Fruit fly (Drosophila melanogaster) whole organism, embryonic: ENCODE data around the gene Rbbp5.

Experiments used
- Antp ChIP-seq: fragments of 200-800 bp; sonication (Bioruptor generic); optimal IDR thresholded peaks from 3 replicates; lab custom pipeline; 2016; ENCODE audit warnings: missing biosample characterization, missing genetic modification characterization
- Atf3 ChIP-seq: fragments of 200-800 bp; sonication (Bioruptor generic); optimal IDR thresholded peaks from 3 replicates; lab custom pipeline; 2016; ENCODE audit warnings: missing biosample characterization, missing genetic modification characterization
- CG10209 ChIP-seq: fragments of 200-800 bp; sonication (Bioruptor generic); optimal IDR thresholded peaks from 3 replicates; lab custom pipeline; 2017; ENCODE audit warnings: missing biosample characterization, mild to moderate bottlenecking, missing genetic modification characterization, missing genetic modification reagents
- CG10959 ChIP-seq: fragments of 200-800 bp; sonication (Bioruptor generic); IDR thresholded peaks from 2 replicates; pipeline ENCODE4 v1.3.6; 2022; ENCODE audit warnings: missing biosample characterization, missing genetic modification characterization
- CG11560 ChIP-seq: fragments of 200-800 bp; sonication (Bioruptor generic); IDR thresholded peaks from 3 replicates; pipeline ENCODE4 v1.3.6; 2022; ENCODE audit warnings: missing biosample characterization, missing genetic modification characterization
- CG11723 ChIP-seq: fragments of 200-800 bp; sonication (Bioruptor generic); optimal IDR thresholded peaks from 2 replicates; lab custom pipeline; 2017; ENCODE audit warnings: missing biosample characterization, mild to moderate bottlenecking, missing genetic modification characterization
- CG12071 ChIP-seq: fragments of 200-800 bp; sonication (Bioruptor generic); optimal IDR thresholded peaks from 3 replicates; lab custom pipeline; 2018; ENCODE audit warnings: missing biosample characterization, mild to moderate bottlenecking, missing genetic modification characterization
- CG14050 ChIP-seq: fragments of 200-800 bp; sonication (Bioruptor generic); IDR thresholded peaks from 3 replicates; pipeline ENCODE4 v1.3.6; 2022; ENCODE audit warnings: missing biosample characterization, missing genetic modification characterization
- CG14441 ChIP-seq: fragments of 200-800 bp; sonication (Bioruptor generic); IDR thresholded peaks from 2 replicates; pipeline ENCODE4 v1.3.6; 2022; ENCODE audit warnings: missing biosample characterization, missing genetic modification characterization
- CG17912 ChIP-seq: fragments of 200-800 bp; sonication (Bioruptor generic); optimal IDR thresholded peaks from 2 replicates; lab custom pipeline; 2018; ENCODE audit warnings: missing biosample characterization, mild to moderate bottlenecking, missing genetic modification characterization
- CG2120 ChIP-seq: fragments of 200-800 bp; sonication (Bioruptor generic); optimal IDR thresholded peaks from 3 replicates; lab custom pipeline; 2016; ENCODE audit warnings: missing biosample characterization, missing genetic modification characterization
- CG31441 ChIP-seq: fragments of 200-800 bp; sonication (Bioruptor generic); IDR thresholded peaks from 2 replicates; pipeline ENCODE4 v1.3.6; 2022; ENCODE audit warnings: missing biosample characterization, missing genetic modification characterization
- CG34422 ChIP-seq: fragments of 200-800 bp; sonication (Bioruptor generic); IDR thresholded peaks from 3 replicates; pipeline ENCODE4 v1.3.6; 2022; ENCODE audit warnings: missing biosample characterization, missing genetic modification characterization
- CG42726 ChIP-seq: fragments of 200-800 bp; sonication (Bioruptor generic); IDR thresholded peaks from 2 replicates; pipeline ENCODE4 v1.3.6; 2022; ENCODE audit warnings: missing biosample characterization, missing genetic modification characterization; ENCODE audit not compliant: partially characterized antibody
- CG4707 ChIP-seq: fragments of 200-800 bp; sonication (Bioruptor generic); optimal IDR thresholded peaks from 2 replicates; lab custom pipeline; 2018; ENCODE audit warnings: missing biosample characterization, mild to moderate bottlenecking, missing genetic modification characterization, moderate library complexity
- CG4854 ChIP-seq: fragments of 200-800 bp; sonication (Bioruptor generic); optimal IDR thresholded peaks from 2 replicates; lab custom pipeline; 2016; ENCODE audit warnings: missing biosample characterization, missing genetic modification characterization, inconsistent platforms
- CG8281 ChIP-seq: fragments of 200-800 bp; sonication (Bioruptor generic); optimal IDR thresholded peaks from 2 replicates; lab custom pipeline; 2018; ENCODE audit warnings: missing biosample characterization, mild to moderate bottlenecking, missing genetic modification characterization, moderate library complexity
- CG8388 ChIP-seq: fragments of 200-800 bp; sonication (Bioruptor generic); optimal IDR thresholded peaks from 2 replicates; lab custom pipeline; 2019; ENCODE audit warnings: missing biosample characterization, mild to moderate bottlenecking, missing genetic modification characterization, moderate library complexity
- CG8944 ChIP-seq: fragments of 200-800 bp; sonication (Bioruptor generic); optimal IDR thresholded peaks from 3 replicates; lab custom pipeline; 2016; ENCODE audit warnings: missing biosample characterization, missing genetic modification characterization
- Dad ChIP-seq: fragments of 200-800 bp; sonication (Bioruptor generic); optimal IDR thresholded peaks from 3 replicates; lab custom pipeline; 2016; ENCODE audit warnings: missing biosample characterization, missing genetic modification characterization
- Dfd ChIP-seq, 2 experiments: fragments of >200 bp; optimal IDR thresholded peaks; 2 replicates each; lab custom pipeline; 2017; ENCODE audit warnings: missing biosample characterization in 2 of 2, missing genetic modification characterization in 2 of 2
- Ets65A ChIP-seq: fragments of 200-800 bp; sonication (Bioruptor generic); peaks from one replicate; lab custom pipeline; 2016; ENCODE audit warnings: missing biosample characterization, missing genetic modification characterization
- Ets97D ChIP-seq: fragments of 200-800 bp; sonication (Bioruptor generic); optimal IDR thresholded peaks from 3 replicates; lab custom pipeline; 2016; ENCODE audit warnings: missing biosample characterization, missing genetic modification characterization
- Gsc ChIP-seq: fragments of 200-800 bp; sonication (Bioruptor generic); IDR thresholded peaks from 2 replicates; pipeline ENCODE4 v1.3.6; 2022; ENCODE audit warnings: missing biosample characterization, missing genetic modification characterization
- Hand ChIP-seq: fragments of 200-800 bp; sonication (Bioruptor generic); optimal IDR thresholded peaks from 2 replicates; lab custom pipeline; 2017; ENCODE audit warnings: mild to moderate bottlenecking, missing biosample characterization, missing genetic modification reagents, missing genetic modification characterization
- HmgD ChIP-seq: fragments of 200-800 bp; sonication (Bioruptor generic); optimal IDR thresholded peaks from 3 replicates; lab custom pipeline; 2016; ENCODE audit warnings: missing biosample characterization, missing genetic modification characterization
- Hr3 ChIP-seq: fragments of 200-800 bp; sonication (Bioruptor generic); optimal IDR thresholded peaks from 3 replicates; lab custom pipeline; 2016; ENCODE audit warnings: missing biosample characterization, missing genetic modification characterization
- Kr ChIP-seq: fragments of 200-800 bp; sonication (Bioruptor generic); optimal IDR thresholded peaks from 2 replicates; lab custom pipeline; 2017; ENCODE audit warnings: missing biosample characterization, mild to moderate bottlenecking, missing genetic modification characterization
- Mad ChIP-seq: fragments of 200-800 bp; sonication (Bioruptor generic); optimal IDR thresholded peaks from 2 replicates; lab custom pipeline; 2016; ENCODE audit warnings: missing biosample characterization, missing genetic modification characterization
- Nf-YC ChIP-seq: fragments of 200-800 bp; optimal IDR thresholded peaks from 3 replicates; lab custom pipeline; 2019; ENCODE audit warnings: missing biosample characterization, mild to moderate bottlenecking, missing genetic modification characterization, moderate library complexity
- Side ChIP-seq: fragments of 200-800 bp; sonication (Bioruptor generic); optimal IDR thresholded peaks from 2 replicates; lab custom pipeline; 2016; ENCODE audit warnings: missing biosample characterization, missing genetic modification characterization
- aop ChIP-seq: fragments of 200-800 bp; sonication (Bioruptor generic); IDR thresholded peaks from 2 replicates; pipeline ENCODE4 v1.3.6; 2022; ENCODE audit warnings: missing biosample characterization, missing genetic modification characterization
- bbx ChIP-seq: fragments of 200-800 bp; sonication (Bioruptor generic); IDR thresholded peaks from 2 replicates; pipeline ENCODE4 v1.3.6; 2022; ENCODE audit warnings: missing biosample characterization, missing genetic modification characterization; ENCODE audit not compliant: partially characterized antibody
- cad ChIP-seq: fragments of >200 bp; optimal IDR thresholded peaks from 2 replicates; lab custom pipeline; 2017; ENCODE audit warnings: missing biosample characterization, missing genetic modification characterization
- dati ChIP-seq: fragments of 200-800 bp; sonication (Bioruptor generic); IDR thresholded peaks from 2 replicates; pipeline ENCODE4 v1.3.6; 2022; ENCODE audit warnings: missing biosample characterization, missing genetic modification characterization
- emc ChIP-seq: fragments of 200-800 bp; sonication (Bioruptor generic); optimal IDR thresholded peaks from 2 replicates; lab custom pipeline; 2016; ENCODE audit warnings: missing biosample characterization, missing genetic modification characterization
- eve ChIP-seq, 2 experiments: fragments of >200 bp; optimal IDR thresholded peaks; 2 replicates each; lab custom pipeline; 2017; ENCODE audit warnings: missing biosample characterization in 2 of 2, missing genetic modification characterization in 2 of 2
- exex ChIP-seq: fragments of 200-800 bp; sonication (Bioruptor generic); optimal IDR thresholded peaks from 4 replicates; lab custom pipeline; 2018; ENCODE audit warnings: missing biosample characterization, mild to moderate bottlenecking, missing genetic modification characterization, moderate library complexity
- fd3F ChIP-seq: fragments of 200-800 bp; sonication (Bioruptor generic); optimal IDR thresholded peaks from 2 replicates; lab custom pipeline; 2018; ENCODE audit warnings: missing biosample characterization, mild to moderate bottlenecking, missing genetic modification characterization, moderate library complexity
- kah ChIP-seq: fragments of 200-800 bp; sonication (Bioruptor generic); optimal IDR thresholded peaks from 2 replicates; lab custom pipeline; 2018; ENCODE audit warnings: missing biosample characterization, mild to moderate bottlenecking, missing genetic modification characterization
- pho ChIP-seq: fragments of 200-800 bp; sonication (Bioruptor generic); optimal IDR thresholded peaks from 2 replicates; lab custom pipeline; 2016; ENCODE audit warnings: missing biosample characterization, missing genetic modification characterization
- ro ChIP-seq: fragments of 200-800 bp; sonication (Bioruptor generic); IDR thresholded peaks from 2 replicates; pipeline ENCODE4 v1.3.6; 2022; ENCODE audit warnings: missing biosample characterization, missing genetic modification characterization
- sc ChIP-seq, 3 experiments: fragments of >200 bp in 2 of 3; fragments of 200-800 bp in 1 of 3; sonication (Bioruptor generic) in 1 of 3; optimal IDR thresholded peaks; 2 replicates in 2 of 3; 3 replicates in 1 of 3; lab custom pipeline; 2017; ENCODE audit warnings: mild to moderate bottlenecking in 1 of 3, missing biosample characterization in 1 of 3, missing genetic modification characterization in 1 of 3, missing genetic modification reagents in 1 of 3
- sens-2 ChIP-seq: fragments of 200-800 bp; sonication (Bioruptor generic); IDR thresholded peaks from 2 replicates; pipeline ENCODE4 v1.3.6; 2022; ENCODE audit warnings: missing biosample characterization, missing genetic modification characterization
- slp2 ChIP-seq: fragments of 200-800 bp; sonication (Bioruptor generic); optimal IDR thresholded peaks from 2 replicates; lab custom pipeline; 2016; ENCODE audit warnings: missing biosample characterization, missing genetic modification characterization
- sob ChIP-seq: fragments of 200-800 bp; sonication (Bioruptor generic); IDR thresholded peaks from 2 replicates; pipeline ENCODE4 v1.3.6; 2022; ENCODE audit warnings: missing biosample characterization, missing genetic modification characterization
- tin ChIP-seq: fragments of 200-800 bp; sonication (Bioruptor generic); optimal IDR thresholded peaks from 3 replicates; lab custom pipeline; 2016; ENCODE audit warnings: missing biosample characterization, missing genetic modification characterization
- tio ChIP-seq: fragments of 200-800 bp; sonication (Bioruptor generic); optimal IDR thresholded peaks from 2 replicates; lab custom pipeline; 2017; ENCODE audit warnings: missing biosample characterization, missing genetic modification characterization, inconsistent platforms
- ttk ChIP-seq: fragments of 200-800 bp; sonication (Bioruptor generic); IDR thresholded peaks from 2 replicates; pipeline ENCODE4 v2.1.2; 2022; ENCODE audit warnings: missing biosample characterization, missing genetic modification characterization
- wdn ChIP-seq: fragments of 200-800 bp; sonication (Bioruptor generic); IDR thresholded peaks from 2 replicates; pipeline ENCODE4 v1.3.6; 2022; ENCODE audit warnings: missing biosample characterization, missing genetic modification characterization
- zen ChIP-seq: fragments of 200-800 bp; sonication (Bioruptor generic); optimal IDR thresholded peaks from 3 replicates; lab custom pipeline; 2018; ENCODE audit warnings: missing biosample characterization, mild to moderate bottlenecking, missing genetic modification characterization, moderate library complexity

Rbbp5 gene

dm6 chr3L:20358212-20358611 lies 10.5 kb upstream of the Rbbp5 start, which contains the start of gene CG5665:
CG5665 (plus strand) TSS chr3L:20358512.
- TF ChIP-seq Ets65A (peak; percentile 27), Kr (GFP tag; lab: Kevin White, UChicago) (no peak)

- no peak for TF ChIP-seq Dad (GFP tag; lab: Kevin White, UChicago)
- no peak for TF ChIP-seq Dfd (GFP tag; optimal IDR thresholded peaks at IDR 0.05; lab: Kevin White, UChicago)
- TF ChIP-seq CG14050 (GFP tag; lab: Robert Waterston, UW), result no peak
- no peak for TF ChIP-seq CG10959 (GFP tag; lab: Robert Waterston, UW)
- TF ChIP-seq CG4854 (GFP tag; lab: Kevin White, UChicago), result no peak
- TF ChIP-seq Side (GFP tag; lab: Kevin White, UChicago), result no peak
- no peak for TF ChIP-seq CG14441
- TF ChIP-seq Ets97D (GFP tag; lab: Kevin White, UChicago), result peak; percentile 1
- no peak for TF ChIP-seq Mad
- TF ChIP-seq CG42726 (GFP tag; lab: Robert Waterston, UW), result no peak
- TF ChIP-seq sob (GFP tag; lab: Robert Waterston, UW), result no peak
- TF ChIP-seq sc (optimal IDR thresholded peaks at IDR 0.05; lab: Kevin White, UChicago), result no peak
- no peak for TF ChIP-seq sc (GFP tag; optimal IDR thresholded peaks at IDR 0.05; lab: Kevin White, UChicago)
- TF ChIP-seq emc, result no peak
- TF ChIP-seq CG8388 (GFP tag; lab: Kevin White, UChicago), result no peak
- no peak for TF ChIP-seq Hand
- no peak for TF ChIP-seq CG12071 (GFP tag; lab: Kevin White, UChicago)
- no peak for TF ChIP-seq kah (GFP tag; lab: Kevin White, UChicago)
- no peak for TF ChIP-seq CG8281
- no peak for TF ChIP-seq CG17912
- no peak for TF ChIP-seq sens-2
- TF ChIP-seq slp2, result no peak
- TF ChIP-seq Hr3 (GFP tag; lab: Kevin White, UChicago), result no peak
- TF ChIP-seq CG34422 (GFP tag; lab: Robert Waterston, UW), result no peak
- TF ChIP-seq exex (tag; lab: Kevin White, UChicago), result no peak
- no peak for TF ChIP-seq CG10209 (GFP tag; lab: Kevin White, UChicago)
- TF ChIP-seq CG11560 (tag; lab: Robert Waterston, UW), result no peak
- TF ChIP-seq ro (GFP tag; lab: Robert Waterston, UW), result no peak
- TF ChIP-seq wdn (GFP tag; lab: Robert Waterston, UW), result no peak
- no peak for TF ChIP-seq pho
- TF ChIP-seq bbx, result peak; percentile 75
- TF ChIP-seq Antp (GFP tag; lab: Kevin White, UChicago), result no peak
- no peak for TF ChIP-seq CG11723 (GFP tag; lab: Kevin White, UChicago)
- no peak for TF ChIP-seq fd3F
- TF ChIP-seq eve (GFP tag; optimal IDR thresholded peaks at IDR 0.05; lab: Kevin White, UChicago), result no peak
- TF ChIP-seq dati (GFP tag; lab: Robert Waterston, UW), result no peak
- TF ChIP-seq tin (GFP tag; lab: Kevin White, UChicago), result no peak
- no peak for TF ChIP-seq tio (GFP tag; lab: Kevin White, UChicago)
- TF ChIP-seq aop (GFP tag; lab: Robert Waterston, UW), result no peak
- TF ChIP-seq Atf3 (GFP tag; lab: Kevin White, UChicago), result no peak
- TF ChIP-seq cad (GFP tag; lab: Kevin White, UChicago), result no peak
- no peak for TF ChIP-seq CG8944 (GFP tag; lab: Kevin White, UChicago)
- TF ChIP-seq CG4707 (GFP tag; lab: Kevin White, UChicago), result no peak
- no peak for TF ChIP-seq CG31441 (GFP tag; lab: Robert Waterston, UW)
- TF ChIP-seq Nf-YC (tag; lab: Kevin White, UChicago), result no peak
- TF ChIP-seq Gsc (GFP tag; lab: Robert Waterston, UW), result no peak
- no peak for TF ChIP-seq CG2120
- no peak for TF ChIP-seq HmgD (GFP tag; lab: Kevin White, UChicago)
- no peak for TF ChIP-seq zen (tag; lab: Kevin White, UChicago)
- TF ChIP-seq ttk (GFP tag; lab: Robert Waterston, UW), result no peak
Observed at dm6 chr3L:20356613-20357012, 8.9 kb upstream of the Rbbp5 start, which contains the start of gene kin17. kin17 (plus strand) TSS chr3L:20356807.
